In the genomic region with DNA sequence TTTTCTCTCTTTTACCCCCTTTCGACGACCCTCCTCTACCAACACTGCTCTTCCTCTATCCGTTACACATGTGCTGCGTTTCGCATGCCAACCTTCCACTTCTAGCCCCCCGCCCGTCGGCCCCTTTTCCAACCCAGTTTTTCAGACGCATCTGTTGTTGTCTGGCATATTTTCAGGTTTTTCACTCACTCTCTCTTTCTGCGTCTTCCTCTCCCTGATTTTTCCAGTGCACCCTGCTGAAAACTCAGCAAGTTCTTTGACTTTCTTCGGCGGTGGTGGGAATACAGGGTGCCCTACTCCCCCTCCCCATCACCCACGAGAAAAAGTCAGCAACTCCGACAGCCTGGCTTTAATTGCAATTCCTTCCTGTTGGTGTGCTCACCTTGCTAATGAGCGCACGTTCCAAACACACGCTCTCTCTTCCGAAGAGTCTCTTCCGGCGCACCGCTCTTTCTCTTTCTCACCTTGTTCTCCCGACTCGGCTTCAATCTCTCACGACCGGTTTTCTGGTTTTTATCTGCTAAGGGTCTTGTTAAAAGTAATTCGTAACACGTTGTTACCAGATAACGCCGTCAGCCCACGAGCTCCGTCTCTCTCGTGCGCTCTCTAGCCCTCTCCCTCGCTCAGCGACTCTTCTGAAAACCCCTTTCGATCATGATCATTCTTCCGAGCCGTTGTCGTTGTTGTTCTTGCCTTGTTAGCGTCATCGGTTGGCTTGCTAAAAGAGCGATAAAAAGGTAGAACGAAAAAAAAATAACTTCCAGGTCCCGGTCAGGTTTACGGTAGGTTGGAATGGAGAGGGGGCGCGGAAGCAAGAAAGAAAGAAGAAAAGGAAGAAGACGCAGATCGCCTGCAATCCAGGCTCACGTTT, we compare ENCODE assay signal across 1 fruit fly cellular context.
A peak's percentile ranks its signal among the peaks of the same experiment; 100 is the strongest.
TF ChIP-seq lines count a peak whose summit lies in the region.

No protein-coding gene starts in this region.

TF ChIP-seq in whole organism, embryonic, 481 proteins besides CTCF, POLR2A, EP300 and RAD21 (continued from another document and continues in another):
- TF ChIP-seq HLH3B (GFP tag; IDR thresholded peaks at IDR 0.05; lab: Robert Waterston, UW) = no peak
- no peak for TF ChIP-seq bsh (GFP tag; optimal IDR thresholded peaks at IDR 0.05; lab: Kevin White, UChicago)
- TF ChIP-seq tna (GFP tag; IDR thresholded peaks at IDR 0.05; lab: Robert Waterston, UW; ENCODE audit: partially characterized antibody) = no peak
- TF ChIP-seq tgo (GFP tag; IDR thresholded peaks at IDR 0.05; lab: Robert Waterston, UW) = no peak
- TF ChIP-seq cad (GFP tag; optimal IDR thresholded peaks at IDR 0.05; lab: Kevin White, UChicago) = no peak
- no peak for TF ChIP-seq croc (GFP tag; conservative IDR thresholded peaks at IDR 0.05; lab: Robert Waterston, UW)
- no peak for TF ChIP-seq dmrt99B (tag; optimal IDR thresholded peaks at IDR 0.05; lab: Kevin White, UChicago)
- TF ChIP-seq p53 (GFP tag; optimal IDR thresholded peaks at IDR 0.05; lab: Kevin White, UChicago) = no peak
- peak; percentile 4 for TF ChIP-seq Blimp-1 (GFP tag; optimal IDR thresholded peaks at IDR 0.05; lab: Kevin White, UChicago)
- no peak for TF ChIP-seq Nf-YB (GFP tag; optimal IDR thresholded peaks at IDR 0.05; lab: Kevin White, UChicago)
- no peak for TF ChIP-seq Dek (tag; optimal IDR thresholded peaks at IDR 0.05; lab: Kevin White, UChicago)
- TF ChIP-seq sob (GFP tag; IDR thresholded peaks at IDR 0.05; lab: Robert Waterston, UW) = no peak
- peak; percentile 42 for TF ChIP-seq gro (GFP tag; optimal IDR thresholded peaks at IDR 0.05; lab: Kevin White, UChicago)
- no peak for TF ChIP-seq CG8388 (GFP tag; optimal IDR thresholded peaks at IDR 0.05; lab: Kevin White, UChicago)
- TF ChIP-seq pho (GFP tag; optimal IDR thresholded peaks at IDR 0.05; lab: Kevin White, UChicago) = no peak
- TF ChIP-seq CG15269 (tag; optimal IDR thresholded peaks at IDR 0.05; lab: Kevin White, UChicago) = no peak
- TF ChIP-seq CG10959 (GFP tag; IDR thresholded peaks at IDR 0.05; lab: Robert Waterston, UW) = no peak
- no peak for TF ChIP-seq hth (optimal IDR thresholded peaks at IDR 0.05; lab: Kevin White, UChicago)
- TF ChIP-seq CG14860 (GFP tag; IDR thresholded peaks at IDR 0.05; lab: Robert Waterston, UW; ENCODE audit: partially characterized antibody) = no peak
- peak; percentile 56; the same call in 3 of the 4 replicates for TF ChIP-seq Dll (GFP tag; IDR thresholded peaks at IDR 0.05; lab: Robert Waterston, UW; ENCODE audit: partially characterized antibody)
- peak; percentile 20 for TF ChIP-seq Ets65A (GFP tag; lab: Kevin White, UChicago)
- no peak for TF ChIP-seq ci (GFP tag; IDR thresholded peaks at IDR 0.05; lab: Robert Waterston, UW)
- no peak for TF ChIP-seq fd96Cb (tag; optimal IDR thresholded peaks at IDR 0.05; lab: Kevin White, UChicago)
- no peak for TF ChIP-seq trh (GFP tag; optimal IDR thresholded peaks at IDR 0.05; lab: Kevin White, UChicago)
- no peak for TF ChIP-seq danr (GFP tag; IDR thresholded peaks at IDR 0.05; lab: Robert Waterston, UW)
- no peak for TF ChIP-seq CG7987 (GFP tag; optimal IDR thresholded peaks at IDR 0.05; lab: Kevin White, UChicago)
- no peak for TF ChIP-seq kah (GFP tag; optimal IDR thresholded peaks at IDR 0.05; lab: Kevin White, UChicago)
- TF ChIP-seq CG13123 (GFP tag; optimal IDR thresholded peaks at IDR 0.05; lab: Kevin White, UChicago) = no peak
- TF ChIP-seq CG18619 (GFP tag; optimal IDR thresholded peaks at IDR 0.05; lab: Kevin White, UChicago) = no peak
- no peak for TF ChIP-seq oc (tag; optimal IDR thresholded peaks at IDR 0.05; lab: Kevin White, UChicago)
- TF ChIP-seq CoRest (tag; optimal IDR thresholded peaks at IDR 0.05; lab: Kevin White, UChicago) = no peak
- TF ChIP-seq ERR (GFP tag; optimal IDR thresholded peaks at IDR 0.05; lab: Kevin White, UChicago) = no peak
- no peak for TF ChIP-seq CG10565 (GFP tag; optimal IDR thresholded peaks at IDR 0.05; lab: Kevin White, UChicago)
- TF ChIP-seq HLH4C (GFP tag; IDR thresholded peaks at IDR 0.05; lab: Robert Waterston, UW; ENCODE audit: partially characterized antibody) = no peak; the same call in 2 of the 3 replicates
- no peak for TF ChIP-seq CG9797 (GFP tag; optimal IDR thresholded peaks at IDR 0.05; lab: Kevin White, UChicago)
- TF ChIP-seq jumu (GFP tag; optimal IDR thresholded peaks at IDR 0.05; lab: Kevin White, UChicago) = no peak
- no peak for TF ChIP-seq CG11696 (GFP tag; IDR thresholded peaks at IDR 0.05; lab: Robert Waterston, UW)
- no peak for TF ChIP-seq CG1792 (GFP tag; optimal IDR thresholded peaks at IDR 0.05; lab: Kevin White, UChicago)
- TF ChIP-seq Doc3 (GFP tag; IDR thresholded peaks at IDR 0.05; lab: Robert Waterston, UW; ENCODE audit: partially characterized antibody) = no peak
- TF ChIP-seq CG31365 (tag; optimal IDR thresholded peaks at IDR 0.05; lab: Kevin White, UChicago) = no peak
- TF ChIP-seq NC2α (GFP tag; optimal IDR thresholded peaks at IDR 0.05; lab: Kevin White, UChicago) = no peak
- TF ChIP-seq pfk (GFP tag; optimal IDR thresholded peaks at IDR 0.05; lab: Kevin White, UChicago) = no peak
- TF ChIP-seq CG16813 (GFP tag; IDR thresholded peaks at IDR 0.05; lab: Robert Waterston, UW; ENCODE audit: partially characterized antibody) = no peak
- no peak for TF ChIP-seq repo (GFP tag; optimal IDR thresholded peaks at IDR 0.05; lab: Kevin White, UChicago)
- TF ChIP-seq Chrac-16 (GFP tag; optimal IDR thresholded peaks at IDR 0.05; lab: Kevin White, UChicago) = no peak
- TF ChIP-seq pros (GFP tag; optimal IDR thresholded peaks at IDR 0.05; lab: Kevin White, UChicago) = peak; percentile 98
- no peak for TF ChIP-seq CG11723 (GFP tag; optimal IDR thresholded peaks at IDR 0.05; lab: Kevin White, UChicago)
- TF ChIP-seq dm (GFP tag; optimal IDR thresholded peaks at IDR 0.05; lab: Kevin White, UChicago) = no peak
- TF ChIP-seq wdn (GFP tag; IDR thresholded peaks at IDR 0.05; lab: Robert Waterston, UW) = no peak
- no peak for TF ChIP-seq Antp (GFP tag; optimal IDR thresholded peaks at IDR 0.05; lab: Kevin White, UChicago)
- no peak for TF ChIP-seq pan (optimal IDR thresholded peaks at IDR 0.05; lab: Kevin White, UChicago)
- TF ChIP-seq pan (GFP tag; optimal IDR thresholded peaks at IDR 0.05 in 1 of 2, IDR thresholded peaks at IDR 0.05 in 1 of 2) = no peak
- TF ChIP-seq CG7786 (GFP tag; optimal IDR thresholded peaks at IDR 0.05; lab: Kevin White, UChicago) = no peak
- no peak for TF ChIP-seq sug (tag; optimal IDR thresholded peaks at IDR 0.05; lab: Kevin White, UChicago)
- no peak for TF ChIP-seq sd (tag; optimal IDR thresholded peaks at IDR 0.05; lab: Kevin White, UChicago)
- TF ChIP-seq az2 (GFP tag; optimal IDR thresholded peaks at IDR 0.05; lab: Kevin White, UChicago) = no peak
- TF ChIP-seq CG32772 (GFP tag; IDR thresholded peaks at IDR 0.05; lab: Robert Waterston, UW) = 0 out of 2 replicates have a peak, but pooled peaks have one; percentile 6
- no peak for TF ChIP-seq CG42726 (GFP tag; IDR thresholded peaks at IDR 0.05; lab: Robert Waterston, UW; ENCODE audit: partially characterized antibody)
- TF ChIP-seq CG32532 (GFP tag; IDR thresholded peaks at IDR 0.05; lab: Robert Waterston, UW) = no peak
- TF ChIP-seq ken (GFP tag; IDR thresholded peaks at IDR 0.05; lab: Robert Waterston, UW) = no peak
- TF ChIP-seq fru (optimal IDR thresholded peaks at IDR 0.05; lab: Kevin White, UChicago) = no peak
- no peak for TF ChIP-seq cato (GFP tag; optimal IDR thresholded peaks at IDR 0.05; lab: Kevin White, UChicago; ENCODE audit: borderline replicate concordance)
- TF ChIP-seq CG12104 (GFP tag; optimal IDR thresholded peaks at IDR 0.05; lab: Kevin White, UChicago) = no peak
- TF ChIP-seq Dip3 (GFP tag; optimal IDR thresholded peaks at IDR 0.05; lab: Kevin White, UChicago) = no peak
- TF ChIP-seq Aef1 (GFP tag; IDR thresholded peaks at IDR 0.05; lab: Robert Waterston, UW) = no peak
- no peak for TF ChIP-seq Ptx1 (GFP tag; IDR thresholded peaks at IDR 0.05; lab: Robert Waterston, UW)
- peak; percentile 56 for TF ChIP-seq twi (tag; optimal IDR thresholded peaks at IDR 0.05; lab: Kevin White, UChicago)
- peak; percentile 69 for TF ChIP-seq yki (optimal IDR thresholded peaks at IDR 0.05; lab: Kevin White, UChicago)
- no peak for TF ChIP-seq CG18011 (GFP tag; optimal IDR thresholded peaks at IDR 0.05; lab: Kevin White, UChicago)
- TF ChIP-seq bcd (GFP tag; optimal IDR thresholded peaks at IDR 0.05; lab: Kevin White, UChicago) = no peak
- TF ChIP-seq sna (GFP tag; IDR thresholded peaks at IDR 0.05; lab: Robert Waterston, UW; ENCODE audit: partially characterized antibody) = peak; percentile 29; the same call in 1 of the 2 replicates
- no peak for TF ChIP-seq Mes4 (GFP tag; optimal IDR thresholded peaks at IDR 0.05; lab: Kevin White, UChicago)
- no peak for TF ChIP-seq mld (GFP tag; IDR thresholded peaks at IDR 0.05; lab: Robert Waterston, UW; ENCODE audit: partially characterized antibody)
- no peak for TF ChIP-seq salm (tag; optimal IDR thresholded peaks at IDR 0.05; lab: Kevin White, UChicago)
- TF ChIP-seq zen (tag; optimal IDR thresholded peaks at IDR 0.05; lab: Kevin White, UChicago) = peak; percentile 44
- TF ChIP-seq Max (GFP tag; optimal IDR thresholded peaks at IDR 0.05; lab: Kevin White, UChicago) = no peak
- TF ChIP-seq BEAF-32 (GFP tag; optimal IDR thresholded peaks at IDR 0.05; lab: Kevin White, UChicago) = no peak
- TF ChIP-seq ac (GFP tag; optimal IDR thresholded peaks at IDR 0.05; lab: Kevin White, UChicago) = no peak
- no peak for TF ChIP-seq CG8478 (optimal IDR thresholded peaks at IDR 0.05; lab: Kevin White, UChicago)
- no peak for TF ChIP-seq CG1603 (tag; optimal IDR thresholded peaks at IDR 0.05; lab: Kevin White, UChicago)
- TF ChIP-seq CG33557 (GFP tag; optimal IDR thresholded peaks at IDR 0.05; lab: Kevin White, UChicago) = no peak
- TF ChIP-seq CG15601 (tag; optimal IDR thresholded peaks at IDR 0.05; lab: Kevin White, UChicago) = no peak
- no peak for TF ChIP-seq CG9727 (GFP tag; optimal IDR thresholded peaks at IDR 0.05; lab: Kevin White, UChicago)
- TF ChIP-seq insv (GFP tag; optimal IDR thresholded peaks at IDR 0.05; lab: Kevin White, UChicago) = no peak
- no peak for TF ChIP-seq CG10431 (GFP tag; optimal IDR thresholded peaks at IDR 0.05; lab: Kevin White, UChicago)
- TF ChIP-seq ap (GFP tag; IDR thresholded peaks at IDR 0.05; lab: Robert Waterston, UW) = no peak
- TF ChIP-seq CG2116 (GFP tag; optimal IDR thresholded peaks at IDR 0.05; lab: Kevin White, UChicago) = no peak
- TF ChIP-seq exex (tag; optimal IDR thresholded peaks at IDR 0.05; lab: Kevin White, UChicago) = peak; percentile 31
- TF ChIP-seq Hey (tag; optimal IDR thresholded peaks at IDR 0.05; lab: Kevin White, UChicago) = no peak
- no peak for TF ChIP-seq HLH54F (GFP tag; optimal IDR thresholded peaks at IDR 0.05; lab: Kevin White, UChicago)
- TF ChIP-seq prd (optimal IDR thresholded peaks at IDR 0.05; lab: Kevin White, UChicago) = no peak
- no peak for TF ChIP-seq prd (GFP tag; IDR thresholded peaks at IDR 0.05; lab: Robert Waterston, UW)
- no peak for TF ChIP-seq pita (GFP tag; optimal IDR thresholded peaks at IDR 0.05; lab: Kevin White, UChicago)
- no peak for TF ChIP-seq CG2129 (GFP tag; IDR thresholded peaks at IDR 0.05; lab: Robert Waterston, UW; ENCODE audit: partially characterized antibody)
- no peak for TF ChIP-seq D (optimal IDR thresholded peaks at IDR 0.05; lab: Kevin White, UChicago)
- TF ChIP-seq D (GFP tag; optimal IDR thresholded peaks at IDR 0.05; lab: Kevin White, UChicago) = no peak
- no peak for TF ChIP-seq knrl (GFP tag; IDR thresholded peaks at IDR 0.05; lab: Robert Waterston, UW; ENCODE audit: partially characterized antibody)
- TF ChIP-seq lola (GFP tag; optimal IDR thresholded peaks at IDR 0.05; lab: Kevin White, UChicago) = no peak
- no peak for TF ChIP-seq CG17186 (GFP tag; optimal IDR thresholded peaks at IDR 0.05; lab: Kevin White, UChicago)
- no peak for TF ChIP-seq Six4 (GFP tag; optimal IDR thresholded peaks at IDR 0.05; lab: Kevin White, UChicago)
- no peak for TF ChIP-seq klu (GFP tag; IDR thresholded peaks at IDR 0.05; lab: Robert Waterston, UW)
- no peak for TF ChIP-seq CG11247 (GFP tag; IDR thresholded peaks at IDR 0.05; lab: Robert Waterston, UW)
- no peak for TF ChIP-seq bowl (GFP tag; IDR thresholded peaks at IDR 0.05; lab: Robert Waterston, UW)
- no peak for TF ChIP-seq CG2875 (GFP tag; optimal IDR thresholded peaks at IDR 0.05; lab: Kevin White, UChicago)
- TF ChIP-seq CG11695 (GFP tag; IDR thresholded peaks at IDR 0.05; lab: Robert Waterston, UW) = no peak
- TF ChIP-seq sim (GFP tag; IDR thresholded peaks at IDR 0.05; lab: Robert Waterston, UW) = no peak
- TF ChIP-seq Med (GFP tag; lab: Kevin White, UChicago) = peak; percentile 74
- TF ChIP-seq sqz (GFP tag; optimal IDR thresholded peaks at IDR 0.05; lab: Kevin White, UChicago) = peak; percentile 38
- TF ChIP-seq CG17612 (GFP tag; IDR thresholded peaks at IDR 0.05; lab: Robert Waterston, UW) = no peak
- TF ChIP-seq Adf1 (GFP tag; IDR thresholded peaks at IDR 0.05; lab: Robert Waterston, UW) = no peak
- TF ChIP-seq Sox102F (GFP tag; optimal IDR thresholded peaks at IDR 0.05; lab: Kevin White, UChicago) = no peak
- TF ChIP-seq zfh1 (GFP tag; IDR thresholded peaks at IDR 0.05; lab: Robert Waterston, UW) = 0 out of 3 replicates have a peak, but pooled peaks have one; percentile 34
- no peak for TF ChIP-seq row (GFP tag; IDR thresholded peaks at IDR 0.05; lab: Robert Waterston, UW)
- no peak for TF ChIP-seq Dref (GFP tag; IDR thresholded peaks at IDR 0.05; lab: Robert Waterston, UW)
- TF ChIP-seq bigmax (GFP tag; optimal IDR thresholded peaks at IDR 0.05; lab: Kevin White, UChicago) = no peak
- no peak for TF ChIP-seq gcm2 (GFP tag; optimal IDR thresholded peaks at IDR 0.05; lab: Kevin White, UChicago)
- no peak for TF ChIP-seq cg (GFP tag; optimal IDR thresholded peaks at IDR 0.05; lab: Kevin White, UChicago)
- TF ChIP-seq pum (GFP tag; optimal IDR thresholded peaks at IDR 0.05; lab: Kevin White, UChicago) = no peak
- TF ChIP-seq CG17328 (GFP tag; IDR thresholded peaks at IDR 0.05; lab: Robert Waterston, UW) = 0 out of 2 replicates have a peak, but pooled peaks have one; percentile 11
- no peak for TF ChIP-seq luna (GFP tag; optimal IDR thresholded peaks at IDR 0.05; lab: Kevin White, UChicago)
- no peak for TF ChIP-seq fd3F (GFP tag; optimal IDR thresholded peaks at IDR 0.05; lab: Kevin White, UChicago)
- TF ChIP-seq caup (GFP tag; optimal IDR thresholded peaks at IDR 0.05; lab: Kevin White, UChicago; ENCODE audit: severe bottlenecking) = peak; percentile 49
- peak in 1 of 2 experiments; percentile 57 for TF ChIP-seq Pdp1 (GFP tag; optimal IDR thresholded peaks at IDR 0.05; lab: Kevin White, UChicago)
- TF ChIP-seq Hr51 (GFP tag; optimal IDR thresholded peaks at IDR 0.05; lab: Kevin White, UChicago) = no peak
- no peak for TF ChIP-seq CG30431 (GFP tag; optimal IDR thresholded peaks at IDR 0.05; lab: Kevin White, UChicago)
- no peak for TF ChIP-seq Abd-B (GFP tag; optimal IDR thresholded peaks at IDR 0.05; lab: Kevin White, UChicago)
